Worm (Caenorhabditis elegans): ENCODE data around the gene F09G2.8.

Gene F09G2.8

DNA sequence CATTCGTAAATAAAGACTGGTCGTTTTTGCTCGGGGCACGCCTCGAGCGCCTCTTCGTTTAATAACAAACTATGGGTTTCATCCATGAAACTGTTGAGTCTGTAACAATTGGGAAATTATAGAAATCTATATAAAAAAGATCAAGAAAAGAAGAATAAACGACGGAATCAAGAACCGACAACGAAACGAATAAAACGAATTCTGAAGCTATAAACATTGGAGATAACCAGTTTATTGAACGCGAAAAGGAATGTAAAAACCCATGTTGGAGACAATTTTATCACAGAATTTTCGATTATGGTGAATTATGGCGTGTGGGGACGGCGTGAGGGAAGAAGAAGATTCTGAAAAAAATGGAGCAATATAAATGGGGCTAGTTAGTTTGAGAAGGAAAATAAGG, 21.3 kb upstream of the F09G2.8 start, which contains the start of gene soap-1:
Gene soap-1, minus strand, starts transcription at position 101 of the 400 bp plus-strand sequence.
- TF ChIP-seq fkh-6 (tag; optimal IDR thresholded peaks at IDR 0.05) (no peak), ceh-45 (GFP tag; IDR thresholded peaks at IDR 0.05) (no peak), T23F11.4 (GFP tag; optimal IDR thresholded peaks at IDR 0.05) (no peak), ref-2 (tag; optimal IDR thresholded peaks at IDR 0.05) (no peak), hlh-13 (GFP tag; optimal IDR thresholded peaks at IDR 0.05) (no peak)

DNA sequence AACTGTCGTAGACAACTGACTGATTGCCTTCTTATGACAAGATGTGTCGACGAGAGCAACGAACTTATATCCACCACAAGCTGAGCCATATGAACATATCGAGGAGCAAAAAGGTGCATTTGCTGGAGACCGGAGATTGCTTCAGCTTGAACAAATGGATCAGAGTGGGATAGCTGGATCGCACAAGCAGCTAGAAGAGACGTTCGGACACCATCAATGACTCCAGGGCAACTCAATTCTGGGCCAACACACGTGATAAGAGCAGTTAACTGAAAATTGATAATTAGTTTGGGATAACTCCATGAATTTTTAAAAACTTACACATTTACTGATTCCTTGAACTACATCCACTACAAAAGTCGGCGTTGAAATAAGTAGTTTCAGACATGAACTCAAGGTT, 15.5 kb upstream of the F09G2.8 start:
- no peak for TF ChIP-seq ceh-18 (tag; optimal IDR thresholded peaks at IDR 0.05)
- TF ChIP-seq mec-3 (tag; optimal IDR thresholded peaks at IDR 0.05; ENCODE audit: borderline replicate concordance): no peak
- no peak for TF ChIP-seq elt-2 (tag; optimal IDR thresholded peaks at IDR 0.05)
- no peak for TF ChIP-seq npax-4 (tag; optimal IDR thresholded peaks at IDR 0.05)

- TF ChIP-seq fkh-6 (tag; optimal IDR thresholded peaks at IDR 0.05) (no peak), sdc-2 (tag; optimal IDR thresholded peaks at IDR 0.05) (no peak), hlh-8 (tag; optimal IDR thresholded peaks at IDR 0.05) (no peak), T23F11.4 (GFP tag; optimal IDR thresholded peaks at IDR 0.05) (no peak), che-1 (tag; optimal IDR thresholded peaks at IDR 0.05) (no peak), ztf-16 (tag; optimal IDR thresholded peaks at IDR 0.05) (no peak), ceh-18 (tag; optimal IDR thresholded peaks at IDR 0.05) (no peak), dmd-4 (tag; optimal IDR thresholded peaks at IDR 0.05; ENCODE audit: borderline replicate concordance) (no peak), ceh-22 (tag; optimal IDR thresholded peaks at IDR 0.05) (no peak), tbx-7 (tag; optimal IDR thresholded peaks at IDR 0.05) (no peak), C38D4.7 (GFP tag; optimal IDR thresholded peaks at IDR 0.05) (no peak), zip-5 (tag; optimal IDR thresholded peaks at IDR 0.05) (no peak), ahr-1 (tag; optimal IDR thresholded peaks at IDR 0.05) (no peak), C08G9.2 (tag; optimal IDR thresholded peaks at IDR 0.05) (no peak), ceh-2 (tag; optimal IDR thresholded peaks at IDR 0.05) (no peak), ceh-30 (tag; optimal IDR thresholded peaks at IDR 0.05) (no peak)
These were observed 7.9 kb upstream of the F09G2.8 start for ce11 chrV:7201353-7201752.

DNA sequence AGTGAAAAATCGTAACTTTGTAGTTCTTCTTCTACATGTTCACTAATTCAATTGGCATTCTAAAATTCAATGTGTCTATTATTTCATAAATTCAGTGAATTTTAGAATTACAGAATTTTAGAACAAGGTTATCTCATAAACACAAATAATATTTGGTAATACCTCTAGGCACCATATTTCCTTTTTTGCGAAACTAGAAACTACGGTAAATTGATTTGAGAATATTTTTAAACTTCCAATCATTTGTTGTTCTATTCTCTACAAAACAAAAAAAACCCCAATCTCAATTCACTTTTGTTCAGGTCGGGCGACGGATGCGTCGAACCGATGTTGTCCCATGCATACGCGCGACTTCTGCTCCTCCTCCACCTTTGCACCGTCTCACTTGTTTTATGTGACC, 6.5 kb upstream of the F09G2.8 start, which contains the start of gene F09G2.1:
Gene F09G2.1, plus strand, starts transcription at position 301 of the 400 bp plus-strand sequence.
- TF ChIP-seq fkh-10 (GFP tag; optimal IDR thresholded peaks at IDR 0.05): no peak
- no peak for TF ChIP-seq syd-9 (tag; optimal IDR thresholded peaks at IDR 0.05)
- no peak for TF ChIP-seq ceh-48 (tag; optimal IDR thresholded peaks at IDR 0.05)
- TF ChIP-seq sox-4 (tag; optimal IDR thresholded peaks at IDR 0.05): no peak
- TF ChIP-seq pag-3 (tag; optimal IDR thresholded peaks at IDR 0.05; ENCODE audit: borderline replicate concordance): no peak
- TF ChIP-seq nhr-11 (tag; optimal IDR thresholded peaks at IDR 0.05): no peak
- TF ChIP-seq sox-2 (GFP tag; IDR thresholded peaks at IDR 0.05): no peak
- TF ChIP-seq fkh-6 (tag; optimal IDR thresholded peaks at IDR 0.05): no peak
- no peak for TF ChIP-seq pat-9 (tag; optimal IDR thresholded peaks at IDR 0.05)
- no peak for TF ChIP-seq ceh-45 (GFP tag; IDR thresholded peaks at IDR 0.05)
- no peak for TF ChIP-seq pha-4 (tag; optimal IDR thresholded peaks at IDR 0.05)
- no peak for TF ChIP-seq odd-2 (tag; optimal IDR thresholded peaks at IDR 0.05)
- no peak for TF ChIP-seq ref-2 (tag; optimal IDR thresholded peaks at IDR 0.05)

DNA sequence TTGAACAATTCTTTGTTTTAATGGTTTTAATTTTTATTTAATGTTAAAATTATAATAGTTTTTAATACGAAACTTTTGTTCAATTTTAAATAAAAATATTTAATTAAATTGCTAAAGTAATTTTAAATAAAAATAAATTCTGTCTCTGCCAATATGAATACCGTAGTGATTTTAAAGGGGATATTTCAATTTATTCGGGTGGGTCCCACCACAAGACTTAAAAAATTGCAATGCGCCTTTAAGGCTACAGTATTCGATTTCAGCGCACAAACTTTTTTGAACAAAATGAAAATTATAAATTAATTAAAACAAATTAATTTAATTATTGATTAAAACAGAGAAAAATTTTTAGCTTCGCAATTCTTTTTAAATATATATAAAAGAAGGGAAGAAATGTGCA, 5.6 kb upstream of the F09G2.8 start:
- TF ChIP-seq pag-3 (tag; optimal IDR thresholded peaks at IDR 0.05; ENCODE audit: borderline replicate concordance): no peak
- no peak for TF ChIP-seq ceh-24 (tag; optimal IDR thresholded peaks at IDR 0.05)
- TF ChIP-seq ets-4 (tag; optimal IDR thresholded peaks at IDR 0.05): no peak
- TF ChIP-seq pros-1 (tag; optimal IDR thresholded peaks at IDR 0.05): no peak
- TF ChIP-seq nhr-232 (tag; optimal IDR thresholded peaks at IDR 0.05): no peak
- no peak for TF ChIP-seq sox-2 (GFP tag; IDR thresholded peaks at IDR 0.05)
- no peak for TF ChIP-seq nfya-1 (tag; optimal IDR thresholded peaks at IDR 0.05)
- TF ChIP-seq Y22D7AL.16 (tag; optimal IDR thresholded peaks at IDR 0.05): no peak
- TF ChIP-seq C08G9.2 (tag; optimal IDR thresholded peaks at IDR 0.05): no peak
- no peak for TF ChIP-seq odd-2 (tag; optimal IDR thresholded peaks at IDR 0.05)
- no peak for TF ChIP-seq ceh-6 (GFP tag; optimal IDR thresholded peaks at IDR 0.05)
- TF ChIP-seq tbx-2 (tag; optimal IDR thresholded peaks at IDR 0.05): no peak
- TF ChIP-seq madf-2 (tag; optimal IDR thresholded peaks at IDR 0.05): no peak
- TF ChIP-seq nhr-11 (tag; optimal IDR thresholded peaks at IDR 0.05): no peak
- TF ChIP-seq unc-42 (tag; optimal IDR thresholded peaks at IDR 0.05): no peak
- no peak for TF ChIP-seq che-1 (tag; optimal IDR thresholded peaks at IDR 0.05)
